Worm (Caenorhabditis elegans) whole organism, L1 larva: ENCODE results near the gene cif-1.

Experiments
- C16A3.4 ChIP-seq: fragments of 150-350 bp; optimal IDR thresholded peaks from 2 replicates; lab custom pipeline; 2014; ENCODE audit warnings: missing biosample characterization, missing genetic modification characterization
- C34B4.2 ChIP-seq: sonication (generic microtip); optimal IDR thresholded peaks from 2 replicates; lab custom pipeline; 2017; ENCODE audit warnings: mild to moderate bottlenecking, missing genetic modification characterization, missing compliant biosample characterization
- aha-1 ChIP-seq: fragments of 150-350 bp; optimal IDR thresholded peaks from 2 replicates; lab custom pipeline; 2014; ENCODE audit warnings: missing biosample characterization, missing genetic modification characterization
- alr-1 ChIP-seq: fragments of 200-800 bp; sonication (Bioruptor generic); optimal IDR thresholded peaks from 2 replicates; lab custom pipeline; 2018; ENCODE audit warnings: borderline replicate concordance, mild to moderate bottlenecking, missing genetic modification characterization, missing compliant biosample characterization
- aly-2 ChIP-seq: fragments of 150-350 bp; optimal IDR thresholded peaks from 2 replicates; lab custom pipeline; 2014; ENCODE audit warnings: missing biosample characterization, missing genetic modification characterization
- ceh-63 ChIP-seq: fragments of 200-800 bp; sonication (Bioruptor generic); optimal IDR thresholded peaks from 2 replicates; lab custom pipeline; 2018; ENCODE audit warnings: mild to moderate bottlenecking, missing genetic modification characterization, missing compliant biosample characterization
- ceh-8 ChIP-seq: fragments of 200-800 bp; sonication (Bioruptor generic); optimal IDR thresholded peaks from 2 replicates; lab custom pipeline; 2018; ENCODE audit warnings: mild to moderate bottlenecking, missing genetic modification characterization, moderate library complexity, missing compliant biosample characterization
- ceh-82 ChIP-seq, 3 experiments: fragments of 150-350 bp in 1 of 3; sonication (generic microtip) in 2 of 3; optimal IDR thresholded peaks; 2 replicates each; lab custom pipeline; 2014 to 2017; ENCODE audit warnings: missing biosample characterization in 3 of 3, missing genetic modification characterization in 3 of 3
- ceh-90 ChIP-seq: sonication (generic microtip); optimal IDR thresholded peaks from 2 replicates; lab custom pipeline; 2016; ENCODE audit warnings: missing genetic modification characterization, missing compliant biosample characterization
- dpl-1 ChIP-seq, 3 experiments: fragments of 150-350 bp in 2 of 3; sonication (generic microtip) in 1 of 3; optimal IDR thresholded peaks; 2 replicates each; lab custom pipeline; 2014 to 2017; ENCODE audit warnings: missing biosample characterization in 3 of 3, missing genetic modification characterization in 3 of 3, missing genetic modification reagents in 3 of 3
- dsc-1 ChIP-seq: sonication (generic microtip); optimal IDR thresholded peaks from 2 replicates; lab custom pipeline; 2016; ENCODE audit warnings: mild to moderate bottlenecking, missing genetic modification characterization, missing compliant biosample characterization
- egl-13 ChIP-seq: sonication (generic microtip); optimal IDR thresholded peaks from 2 replicates; lab custom pipeline; 2016; ENCODE audit warnings: missing genotype, missing genetic modification reagents, missing genetic modification characterization, missing compliant biosample characterization
- elt-2 ChIP-seq: sonication (generic microtip); optimal IDR thresholded peaks from 2 replicates; lab custom pipeline; 2016; ENCODE audit warnings: missing genetic modification characterization, mild to moderate bottlenecking, inconsistent platforms, missing compliant biosample characterization, missing genetic modification reagents
- ets-5 ChIP-seq: fragments of 200-800 bp; sonication (Bioruptor generic); IDR thresholded peaks from 2 replicates; pipeline ENCODE4 v1.3.6; 2022; ENCODE audit warnings: missing genetic modification characterization, missing compliant biosample characterization
- fkh-8 ChIP-seq: sonication (generic microtip); optimal IDR thresholded peaks from 2 replicates; lab custom pipeline; 2016; ENCODE audit warnings: mild to moderate bottlenecking, missing genetic modification characterization, missing compliant biosample characterization
- fos-1 ChIP-seq: fragments of 150-350 bp; optimal IDR thresholded peaks from 2 replicates; lab custom pipeline; 2014; ENCODE audit warnings: missing biosample characterization, missing genetic modification characterization
- grh-1 ChIP-seq: fragments of 200-800 bp; sonication (Bioruptor generic); IDR thresholded peaks from 2 replicates; pipeline ENCODE4 v1.3.6; 2022; ENCODE audit warnings: missing genetic modification reagents, missing genetic modification characterization, missing compliant biosample characterization
- hlh-4 ChIP-seq: sonication (generic microtip); optimal IDR thresholded peaks from 2 replicates; lab custom pipeline; 2016; ENCODE audit warnings: mild to moderate bottlenecking, missing genetic modification characterization, missing compliant biosample characterization
- isw-1 ChIP-seq: fragments of 200-800 bp; sonication (Bioruptor generic); IDR thresholded peaks from 2 replicates; pipeline ENCODE4 v1.3.6; 2022; ENCODE audit warnings: missing genetic modification characterization, missing compliant biosample characterization
- lin-14 ChIP-seq: fragments of 200-800 bp; sonication (Bioruptor generic); optimal IDR thresholded peaks from 2 replicates; lab custom pipeline; 2018; ENCODE audit warnings: mild to moderate bottlenecking, missing genetic modification characterization, moderate library complexity, missing compliant biosample characterization
- lin-35 ChIP-seq, 2 experiments: fragments of 150-350 bp; optimal IDR thresholded peaks; 2 replicates each; lab custom pipeline; 2014; ENCODE audit warnings: missing biosample characterization in 2 of 2, missing genetic modification characterization in 2 of 2, missing genetic modification reagents in 2 of 2
- lir-3 ChIP-seq: sonication (generic microtip); optimal IDR thresholded peaks from 2 replicates; lab custom pipeline; 2016; ENCODE audit warnings: mild to moderate bottlenecking, missing genetic modification characterization, moderate library complexity, missing compliant biosample characterization; ENCODE audit not compliant: poor library complexity
- lsy-2 ChIP-seq, 2 experiments: fragments of 150-350 bp; optimal IDR thresholded peaks; 2 replicates each; lab custom pipeline; 2014; ENCODE audit warnings: missing biosample characterization in 2 of 2, missing genetic modification characterization in 2 of 2
- mab-9 ChIP-seq: fragments of 200-800 bp; sonication (Bioruptor generic); IDR thresholded peaks from 2 replicates; pipeline ENCODE4 v1.3.6; 2022; ENCODE audit warnings: missing genetic modification reagents, missing genetic modification characterization, missing compliant biosample characterization
- mdl-1 ChIP-seq, 2 experiments: fragments of 150-350 bp; optimal IDR thresholded peaks; 2 replicates each; lab custom pipeline; 2014 to 2017; ENCODE audit warnings: missing biosample characterization in 2 of 2, missing genetic modification characterization in 2 of 2, inconsistent platforms in 1 of 2
- mef-2 ChIP-seq: fragments of 150-350 bp; optimal IDR thresholded peaks from 2 replicates; lab custom pipeline; 2014; ENCODE audit warnings: missing biosample characterization, missing genetic modification characterization
- mep-1 ChIP-seq: fragments of 150-350 bp; optimal IDR thresholded peaks from 2 replicates; lab custom pipeline; 2014; ENCODE audit warnings: missing biosample characterization, missing genetic modification characterization
- nhr-12 ChIP-seq: sonication (generic microtip); optimal IDR thresholded peaks from 2 replicates; lab custom pipeline; 2017; ENCODE audit warnings: missing biosample characterization, missing genetic modification characterization
- nhr-19 ChIP-seq: fragments of 200-800 bp; sonication (Bioruptor generic); conservative IDR thresholded peaks from 2 replicates; pipeline ENCODE4 v1.3.6; 2022; ENCODE audit warnings: missing genetic modification characterization, missing compliant biosample characterization
- nhr-237 ChIP-seq: fragments of 150-350 bp; optimal IDR thresholded peaks from 2 replicates; lab custom pipeline; 2014; ENCODE audit warnings: missing biosample characterization, missing genetic modification characterization
- nhr-28 ChIP-seq: fragments of 150-350 bp; optimal IDR thresholded peaks from 2 replicates; lab custom pipeline; 2014; ENCODE audit warnings: missing biosample characterization, missing genetic modification characterization
- nhr-47 ChIP-seq: sonication (generic microtip); optimal IDR thresholded peaks from 2 replicates; lab custom pipeline; 2016; ENCODE audit warnings: mild to moderate bottlenecking, missing genetic modification characterization, moderate library complexity, missing compliant biosample characterization
- nhr-71 ChIP-seq: sonication (generic microtip); optimal IDR thresholded peaks from 2 replicates; lab custom pipeline; 2016; ENCODE audit warnings: mild to moderate bottlenecking, missing genetic modification characterization, moderate library complexity, missing compliant biosample characterization
- nhr-76 ChIP-seq: sonication (generic microtip); optimal IDR thresholded peaks from 2 replicates; lab custom pipeline; 2017; ENCODE audit warnings: missing biosample characterization, missing genetic modification characterization
- nhr-77 ChIP-seq: fragments of 150-350 bp; optimal IDR thresholded peaks from 2 replicates; lab custom pipeline; 2014; ENCODE audit warnings: missing biosample characterization, missing genetic modification characterization
- nhr-84 ChIP-seq: sonication (generic microtip); optimal IDR thresholded peaks from 2 replicates; lab custom pipeline; 2017; ENCODE audit warnings: missing biosample characterization, missing genetic modification characterization
- nhr-90 ChIP-seq: sonication (generic microtip); optimal IDR thresholded peaks from 2 replicates; lab custom pipeline; 2016; ENCODE audit warnings: mild to moderate bottlenecking, missing genetic modification characterization, missing compliant biosample characterization; ENCODE audit not compliant: poor library complexity
- pax-3 ChIP-seq: fragments of 200-800 bp; sonication (Bioruptor generic); optimal IDR thresholded peaks from 2 replicates; lab custom pipeline; 2018; ENCODE audit warnings: mild to moderate bottlenecking, missing genetic modification characterization, moderate library complexity, missing compliant biosample characterization
- pqm-1 ChIP-seq: sonication (generic microtip); optimal IDR thresholded peaks from 3 replicates; lab custom pipeline; 2017; ENCODE audit warnings: missing biosample characterization, missing genetic modification characterization
- skn-1 ChIP-seq: fragments of 150-350 bp; optimal IDR thresholded peaks from 2 replicates; lab custom pipeline; 2014; ENCODE audit warnings: missing biosample characterization, missing genetic modification characterization
- snu-23 ChIP-seq: sonication (generic microtip); optimal IDR thresholded peaks from 2 replicates; lab custom pipeline; 2016; ENCODE audit warnings: missing genetic modification characterization, missing compliant biosample characterization
- tbx-2 ChIP-seq: sonication (generic microtip); optimal IDR thresholded peaks from 2 replicates; lab custom pipeline; 2016; ENCODE audit warnings: missing genetic modification characterization, missing compliant biosample characterization
- tlp-1 ChIP-seq: fragments of 150-350 bp; optimal IDR thresholded peaks from 2 replicates; lab custom pipeline; 2014; ENCODE audit warnings: missing biosample characterization, missing genetic modification characterization
- unc-30 ChIP-seq: sonication (generic microtip); optimal IDR thresholded peaks from 2 replicates; lab custom pipeline; 2017; ENCODE audit warnings: missing biosample characterization, missing genetic modification characterization
- unc-86 ChIP-seq: sonication (generic microtip); optimal IDR thresholded peaks from 2 replicates; lab custom pipeline; 2016; ENCODE audit warnings: missing genetic modification characterization, missing compliant biosample characterization
- unc-98 ChIP-seq: fragments of 200-800 bp; sonication (Bioruptor generic); IDR thresholded peaks from 2 replicates; pipeline ENCODE4 v1.3.6; 2022; ENCODE audit warnings: missing genetic modification characterization, missing compliant biosample characterization
- zag-1 ChIP-seq: fragments of 150-350 bp; optimal IDR thresholded peaks from 2 replicates; lab custom pipeline; 2014; ENCODE audit warnings: missing biosample characterization, missing genetic modification characterization
- zip-4 ChIP-seq: fragments of 200-800 bp; sonication (Bioruptor generic); optimal IDR thresholded peaks from 2 replicates; lab custom pipeline; 2018; ENCODE audit warnings: mild to moderate bottlenecking, missing genetic modification characterization, moderate library complexity, missing compliant biosample characterization
- ztf-11 ChIP-seq, 2 experiments: sonication (generic microtip); optimal IDR thresholded peaks; 2 replicates each; lab custom pipeline; 2016 to 2017; ENCODE audit warnings: missing genetic modification characterization in 2 of 2, missing biosample characterization in 1 of 2, missing compliant biosample characterization in 1 of 2

Gene cif-1

ce11 chrIV:4712376-4712775 lies 1.8 kb upstream of the cif-1 start, which contains the start of gene yars-2 (continued):
- TF ChIP-seq lir-3 (tag; lab: Kevin White, UChicago): peak; percentile 52
- peak in 1 of 2 experiments; percentile 4 for TF ChIP-seq lin-35 (GFP tag; optimal IDR thresholded peaks at IDR 0.05; lab: Kevin White, UChicago)
- no peak for TF ChIP-seq snu-23 (GFP tag; lab: Kevin White, UChicago)
- TF ChIP-seq nhr-28 (tag; lab: Kevin White, UChicago): no peak
- TF ChIP-seq nhr-12 (tag; lab: Kevin White, UChicago): no peak
- no peak for TF ChIP-seq pqm-1
- TF ChIP-seq ceh-82 (tag; optimal IDR thresholded peaks at IDR 0.05; lab: Kevin White, UChicago): no peak
- TF ChIP-seq ztf-11 (tag; optimal IDR thresholded peaks at IDR 0.05; lab: Kevin White, UChicago): peak in 1 of 2 experiments; percentile 6
- TF ChIP-seq unc-98 (GFP tag; lab: Robert Waterston, UW): no peak
- TF ChIP-seq dpl-1 (GFP tag; optimal IDR thresholded peaks at IDR 0.05; lab: Kevin White, UChicago): peak in 1 of 3 experiments; percentile 42
- no peak for TF ChIP-seq unc-30
- peak; percentile 20 for TF ChIP-seq tbx-2
- no peak for TF ChIP-seq ceh-8 (GFP tag; lab: Kevin White, UChicago)
- no peak for TF ChIP-seq skn-1
- peak; percentile 18 for TF ChIP-seq nhr-90 (tag; lab: Kevin White, UChicago)
- no peak for TF ChIP-seq C34B4.2 (tag; lab: Kevin White, UChicago)
- no peak for TF ChIP-seq tlp-1 (tag; lab: Kevin White, UChicago)
- no peak for TF ChIP-seq alr-1 (tag; lab: Kevin White, UChicago)
- no peak for TF ChIP-seq ceh-63 (GFP tag; lab: Kevin White, UChicago)
- TF ChIP-seq unc-86 (tag; lab: Kevin White, UChicago): no peak
- no peak for TF ChIP-seq grh-1
- no peak for TF ChIP-seq nhr-77 (tag; lab: Kevin White, UChicago)
- TF ChIP-seq aly-2 (tag; lab: Kevin White, UChicago): no peak
- no peak for TF ChIP-seq isw-1 (GFP tag; lab: Robert Waterston, UW)
- TF ChIP-seq nhr-47 (tag; lab: Kevin White, UChicago): peak; percentile 42
- no peak for TF ChIP-seq zag-1 (tag; lab: Kevin White, UChicago)
- TF ChIP-seq nhr-76 (tag; lab: Kevin White, UChicago): no peak
- TF ChIP-seq hlh-4 (tag; lab: Kevin White, UChicago): no peak
- TF ChIP-seq nhr-71 (tag; lab: Kevin White, UChicago): peak; percentile 28
- TF ChIP-seq egl-13 (tag; lab: Kevin White, UChicago): no peak
- no peak for TF ChIP-seq nhr-19
- TF ChIP-seq ets-5 (GFP tag; lab: Robert Waterston, UW): no peak
- no peak for TF ChIP-seq fos-1
- no peak for TF ChIP-seq pax-3 (tag; lab: Kevin White, UChicago)
- TF ChIP-seq nhr-84 (tag; lab: Kevin White, UChicago): no peak

DNA sequence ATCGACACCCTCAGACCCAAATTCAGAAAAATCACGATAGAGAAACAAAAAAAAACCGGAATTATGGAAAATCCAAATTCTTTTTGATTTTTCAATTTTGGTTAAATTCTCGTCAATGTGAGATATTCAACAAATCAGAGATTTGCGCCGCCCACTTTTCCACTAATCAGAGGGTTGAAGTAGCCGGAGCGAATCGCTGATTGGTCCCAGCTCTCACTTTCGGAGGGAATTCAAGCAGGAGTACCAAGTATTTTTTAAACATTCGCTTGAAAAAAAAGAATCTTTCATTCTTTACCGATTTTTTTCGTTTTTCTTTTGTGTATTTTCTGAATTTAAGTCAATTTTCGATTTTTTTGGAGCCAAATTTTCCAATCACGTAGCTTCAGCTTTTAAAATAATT lies 4.6 kb downstream of the cif-1 start:
- no peak for TF ChIP-seq fkh-8 (tag; lab: Kevin White, UChicago)

- TF ChIP-seq ceh-8 (GFP tag; lab: Kevin White, UChicago) (no peak), mef-2 (tag; lab: Kevin White, UChicago) (no peak), lin-14 (GFP tag; lab: Kevin White, UChicago) (peak; percentile 94), nhr-77 (tag; lab: Kevin White, UChicago) (peak; percentile 57), pqm-1 (no peak), ceh-90 (tag; lab: Kevin White, UChicago) (no peak), aha-1 (tag; lab: Kevin White, UChicago) (no peak), tbx-2 (peak; percentile 61), fos-1 (peak; percentile 24), C16A3.4 (tag; lab: Kevin White, UChicago) (peak; percentile 41), nhr-71 (tag; lab: Kevin White, UChicago) (peak; percentile 75), mdl-1 (tag; optimal IDR thresholded peaks at IDR 0.05; lab: Kevin White, UChicago) (peak in 1 of 2 experiments; percentile 42), nhr-237 (tag; lab: Kevin White, UChicago) (peak; percentile 29), mab-9 (GFP tag; lab: Robert Waterston, UW) (no peak), fkh-8 (tag; lab: Kevin White, UChicago) (peak; percentile 59), elt-2 (tag; lab: Kevin White, UChicago) (peak; percentile 3), mep-1 (tag; lab: Kevin White, UChicago) (peak; percentile 56), zip-4 (peak; percentile 12), dsc-1 (tag; lab: Kevin White, UChicago) (peak; percentile 21), nhr-47 (tag; lab: Kevin White, UChicago) (peak; percentile 64), lsy-2 (tag; optimal IDR thresholded peaks at IDR 0.05; lab: Kevin White, UChicago) (peak; percentile 42 to 72)
Measured at ce11 chrIV:4705182-4705581, 5.4 kb downstream of the cif-1 start.
